Fruit fly (Drosophila melanogaster): ENCODE measurements around the gene Lim3.
A peak's percentile ranks its signal among the peaks of the same experiment; 100 is the strongest.

The Lim3 gene

DNA sequence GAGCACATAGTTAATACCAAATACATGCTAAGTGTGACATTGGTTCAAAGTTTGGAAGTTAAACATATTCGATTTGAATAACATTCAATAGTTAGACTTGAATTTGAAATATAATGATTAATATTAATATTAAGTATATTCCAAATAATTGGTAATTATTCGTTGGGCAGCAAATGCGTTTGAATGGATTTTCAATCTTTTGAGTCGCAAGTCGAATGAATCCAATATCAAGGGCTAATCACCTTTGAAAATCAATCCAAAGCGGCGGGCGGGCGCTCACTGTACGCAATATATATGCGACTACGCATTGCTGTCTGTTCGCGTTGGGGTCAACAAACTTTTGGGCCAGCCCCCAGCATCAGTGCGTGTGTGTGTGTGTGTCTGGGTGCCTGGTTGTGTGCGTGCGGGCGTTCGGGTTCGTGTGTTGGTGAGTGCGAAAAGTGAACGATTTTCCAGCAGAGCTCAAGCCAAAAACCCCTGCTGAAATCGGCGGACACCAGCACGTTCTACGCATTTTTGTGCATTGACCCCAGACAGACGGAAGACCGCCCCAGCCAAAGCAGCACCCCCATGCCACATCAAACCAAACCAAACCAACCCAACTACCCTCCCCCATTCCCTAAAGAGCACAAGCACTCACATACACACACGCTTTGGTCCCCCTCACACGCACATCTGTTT is 30.3 kb upstream of the Lim3 start:
- TF ChIP-seq psq (GFP tag; optimal IDR thresholded peaks at IDR 0.05) = no peak
- TF ChIP-seq Dfd (GFP tag; optimal IDR thresholded peaks at IDR 0.05) = peak; percentile 69
- no peak for TF ChIP-seq Hr78 (GFP tag; optimal IDR thresholded peaks at IDR 0.05)
- TF ChIP-seq Rel (GFP tag; optimal IDR thresholded peaks at IDR 0.05) = no peak
- peak; percentile 13 for TF ChIP-seq Rel (tag; optimal IDR thresholded peaks at IDR 0.05)

DNA sequence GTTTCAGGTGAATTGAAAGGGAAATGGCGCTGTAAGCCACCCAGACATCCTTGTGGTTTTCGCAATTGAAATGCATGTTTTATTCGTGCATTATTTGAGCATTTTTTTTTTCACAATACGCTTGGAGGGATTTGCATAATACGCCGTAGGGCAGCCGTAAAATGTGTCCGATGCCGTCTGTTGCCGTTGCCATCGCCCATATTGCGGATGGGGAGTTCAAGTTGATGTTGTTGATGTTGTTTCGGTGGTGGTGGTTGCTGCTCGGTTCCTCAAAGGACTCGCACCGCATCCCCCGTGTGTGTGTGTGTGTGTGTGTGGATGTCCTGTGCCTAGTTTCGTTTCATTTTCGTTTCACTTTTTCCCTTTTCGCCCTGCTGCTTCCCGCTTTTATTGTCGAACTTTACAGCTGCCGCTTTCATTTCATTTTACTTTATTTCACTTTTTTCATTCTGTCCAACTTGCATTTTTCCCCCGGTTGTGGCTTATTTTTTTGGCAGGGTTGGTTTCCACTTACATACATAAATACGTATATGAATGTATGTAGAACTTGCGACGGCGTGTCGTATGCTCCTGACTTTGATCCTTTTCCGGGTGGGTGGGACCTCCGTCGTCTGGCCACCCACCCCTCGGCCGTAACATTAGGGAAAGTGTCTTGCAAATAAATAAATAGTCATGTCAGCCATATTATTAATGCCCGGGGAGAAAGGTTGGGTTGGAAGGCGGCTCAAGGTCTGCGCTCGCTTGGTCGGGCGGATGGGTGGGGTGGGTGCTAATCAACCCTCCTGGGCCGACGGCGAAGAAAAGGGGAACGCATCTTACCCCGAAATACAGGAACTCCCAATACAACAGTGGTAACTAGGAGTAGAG is 29.5 kb upstream of the Lim3 start:
- TF ChIP-seq ey (GFP tag; optimal IDR thresholded peaks at IDR 0.05) (no peak), Dfd (GFP tag; optimal IDR thresholded peaks at IDR 0.05) (peak; percentile 83)

DNA sequence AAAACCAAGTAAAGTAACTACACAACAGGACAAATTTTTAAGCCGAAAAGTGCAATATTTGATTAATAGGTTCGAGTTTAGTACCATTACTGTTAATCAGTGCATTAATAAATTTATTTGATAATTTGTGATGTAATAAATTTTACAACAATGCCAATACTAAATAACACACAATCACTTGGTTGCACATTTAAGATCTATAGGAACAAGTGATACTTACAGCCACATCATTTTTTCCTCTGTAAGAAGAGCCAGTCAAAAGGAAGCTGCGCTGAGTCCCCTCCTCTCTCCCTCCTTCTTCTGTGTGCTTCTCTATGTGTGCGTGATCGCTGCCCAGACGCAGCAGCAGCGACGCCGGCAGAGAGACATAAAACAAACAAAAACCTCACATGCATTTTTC is 28.5 kb upstream of the Lim3 start:
- TF ChIP-seq GATAd (GFP tag; optimal IDR thresholded peaks at IDR 0.05) (no peak), lola (GFP tag; optimal IDR thresholded peaks at IDR 0.05) (no peak), HLH106 (tag; optimal IDR thresholded peaks at IDR 0.05) (peak; percentile 91), tai (GFP tag; optimal IDR thresholded peaks at IDR 0.05) (peak; percentile 55), dsf (GFP tag; optimal IDR thresholded peaks at IDR 0.05; ENCODE audit: borderline replicate concordance) (no peak), Mio (GFP tag; optimal IDR thresholded peaks at IDR 0.05) (peak; percentile 29), foxo (GFP tag; optimal IDR thresholded peaks at IDR 0.05) (peak in 1 of 2 experiments; percentile 88), Vsx2 (GFP tag; optimal IDR thresholded peaks at IDR 0.05; ENCODE audit: partially characterized antibody) (no peak), Dif (GFP tag; optimal IDR thresholded peaks at IDR 0.05; ENCODE audit: partially characterized antibody) (peak; percentile 3), woc (GFP tag; optimal IDR thresholded peaks at IDR 0.05) (peak; percentile 91), dl (GFP tag; optimal IDR thresholded peaks at IDR 0.05; ENCODE audit: insufficient read depth in 1 of 2, partially characterized antibody in 2 of 2) (peak in 1 of 2 experiments; percentile 3), sage (GFP tag; optimal IDR thresholded peaks at IDR 0.05) (peak; percentile 79), Hr78 (GFP tag; optimal IDR thresholded peaks at IDR 0.05) (no peak), Jra (GFP tag; optimal IDR thresholded peaks at IDR 0.05) (peak; percentile 59), CrebA (GFP tag; optimal IDR thresholded peaks at IDR 0.05; ENCODE audit: borderline replicate concordance) (no peak), CG9705 (GFP tag; optimal IDR thresholded peaks at IDR 0.05) (peak; percentile 81), rgr (GFP tag; optimal IDR thresholded peaks at IDR 0.05) (peak; percentile 92), Rel (GFP tag; optimal IDR thresholded peaks at IDR 0.05) (peak; percentile 46), Rel (tag; optimal IDR thresholded peaks at IDR 0.05) (peak; percentile 46), pan (optimal IDR thresholded peaks at IDR 0.05) (no peak), h (GFP tag; optimal IDR thresholded peaks at IDR 0.05) (peak; percentile 95), Abd-B (GFP tag; optimal IDR thresholded peaks at IDR 0.05) (no peak), brk (GFP tag; optimal IDR thresholded peaks at IDR 0.05) (peak; percentile 70), usp (GFP tag; optimal IDR thresholded peaks at IDR 0.05) (no peak), Hr83 (GFP tag; optimal IDR thresholded peaks at IDR 0.05; ENCODE audit: poor library complexity, severe bottlenecking) (no peak), Myc (optimal IDR thresholded peaks at IDR 0.05) (no peak), Hnf4 (GFP tag; optimal IDR thresholded peaks at IDR 0.05) (peak; percentile 77), psq (GFP tag; optimal IDR thresholded peaks at IDR 0.05) (peak; percentile 100), N (GFP tag; optimal IDR thresholded peaks at IDR 0.05) (no peak), Dfd (GFP tag; optimal IDR thresholded peaks at IDR 0.05) (peak; percentile 78), br (GFP tag; optimal IDR thresholded peaks at IDR 0.05) (peak; percentile 88), ey (GFP tag; optimal IDR thresholded peaks at IDR 0.05) (peak; percentile 93), Sp1 (GFP tag; optimal IDR thresholded peaks at IDR 0.05) (peak; percentile 66), dmrt93B (GFP tag; optimal IDR thresholded peaks at IDR 0.05) (peak; percentile 87), CG32264 (GFP tag; optimal IDR thresholded peaks at IDR 0.05) (peak; percentile 52), fru (GFP tag; optimal IDR thresholded peaks at IDR 0.05) (peak; percentile 96), OdsH (GFP tag; optimal IDR thresholded peaks at IDR 0.05) (peak; percentile 94), sv (GFP tag; optimal IDR thresholded peaks at IDR 0.05) (no peak), jim (GFP tag; optimal IDR thresholded peaks at IDR 0.05) (no peak)

Measured in whole organism, wandering third instar larva.